Worm (Caenorhabditis elegans): ENCODE measurements around the gene tps-1.

The tps-1 gene

ce11 chrX:17515207-17515902 lies 41.0 kb upstream of the tps-1 start (continued):
- TF ChIP-seq hpl-2 (GFP tag; optimal IDR thresholded peaks at IDR 0.05) = no peak
- TF ChIP-seq hlh-4 (tag; optimal IDR thresholded peaks at IDR 0.05) = no peak
- no peak for TF ChIP-seq ceh-8 (GFP tag; optimal IDR thresholded peaks at IDR 0.05)
- no peak for TF ChIP-seq ets-5 (GFP tag; IDR thresholded peaks at IDR 0.05)
- no peak for TF ChIP-seq isw-1 (GFP tag; IDR thresholded peaks at IDR 0.05)
- TF ChIP-seq vab-15 (tag; optimal IDR thresholded peaks at IDR 0.05) = no peak
- TF ChIP-seq efl-1 (optimal IDR thresholded peaks at IDR 0.05) = no peak
- no peak for TF ChIP-seq efl-1 (GFP tag; optimal IDR thresholded peaks at IDR 0.05 in 1 of 2)
- no peak for TF ChIP-seq zag-1 (tag; optimal IDR thresholded peaks at IDR 0.05)
- no peak for TF ChIP-seq C04F5.9 (tag; optimal IDR thresholded peaks at IDR 0.05)
- TF ChIP-seq nhr-47 (tag; optimal IDR thresholded peaks at IDR 0.05) = peak; percentile 12
- TF ChIP-seq snu-23 (GFP tag; optimal IDR thresholded peaks at IDR 0.05) = peak; percentile 20
- TF ChIP-seq nhr-85 (tag) = peak; percentile 65
- TF ChIP-seq elt-3 (tag; optimal IDR thresholded peaks at IDR 0.05) = peak in 1 of 6 experiments; percentile 63
- TF ChIP-seq lin-39 (tag; optimal IDR thresholded peaks at IDR 0.05) = no peak
- peak; percentile 2 for TF ChIP-seq tbx-2 (tag; optimal IDR thresholded peaks at IDR 0.05)
- peak; percentile 26 for TF ChIP-seq nhr-71 (tag; optimal IDR thresholded peaks at IDR 0.05)
- no peak for TF ChIP-seq pqm-1 (tag; optimal IDR thresholded peaks at IDR 0.05)
- no peak for TF ChIP-seq lsy-2 (tag; optimal IDR thresholded peaks at IDR 0.05)
- no peak for TF ChIP-seq C16A3.4 (tag; optimal IDR thresholded peaks at IDR 0.05)
- no peak for TF ChIP-seq lin-35 (GFP tag; optimal IDR thresholded peaks at IDR 0.05)
- peak in 1 of 2 experiments; percentile 21 for TF ChIP-seq mdl-1 (tag; optimal IDR thresholded peaks at IDR 0.05)
- no peak for TF ChIP-seq hlh-17 (GFP tag; optimal IDR thresholded peaks at IDR 0.05; ENCODE audit: borderline replicate concordance)
- TF ChIP-seq sox-4 (tag; optimal IDR thresholded peaks at IDR 0.05) = no peak
- no peak for TF ChIP-seq lin-13 (GFP tag; optimal IDR thresholded peaks at IDR 0.05)
- TF ChIP-seq tlp-1 (tag; optimal IDR thresholded peaks at IDR 0.05) = no peak
- TF ChIP-seq aly-2 (tag; optimal IDR thresholded peaks at IDR 0.05) = no peak
- TF ChIP-seq grh-1 (GFP tag; IDR thresholded peaks at IDR 0.05) = no peak
- no peak for TF ChIP-seq fkh-4 (tag; optimal IDR thresholded peaks at IDR 0.05; ENCODE audit: borderline replicate concordance)
- TF ChIP-seq unc-86 (tag; optimal IDR thresholded peaks at IDR 0.05) = no peak
- no peak for TF ChIP-seq snpc-4 (tag; optimal IDR thresholded peaks at IDR 0.05)
- TF ChIP-seq unc-98 (GFP tag; IDR thresholded peaks at IDR 0.05) = no peak
- TF ChIP-seq fos-1 (tag; optimal IDR thresholded peaks at IDR 0.05) = no peak

ce11 chrX:17514422-17514821 lies 40.1 kb upstream of the tps-1 start:
- no peak for TF ChIP-seq efl-3 (GFP tag; optimal IDR thresholded peaks at IDR 0.05)
- TF ChIP-seq nhr-85 (tag) = no peak
- no peak for TF ChIP-seq C04F5.9 (tag; optimal IDR thresholded peaks at IDR 0.05)
- no peak for TF ChIP-seq mdl-1 (tag; optimal IDR thresholded peaks at IDR 0.05)
- TF ChIP-seq nhr-11 (tag; optimal IDR thresholded peaks at IDR 0.05) = no peak
- TF ChIP-seq lin-14 (GFP tag; optimal IDR thresholded peaks at IDR 0.05) = peak; percentile 27
- TF ChIP-seq skn-1 (tag; optimal IDR thresholded peaks at IDR 0.05) = peak; percentile 13
- no peak for TF ChIP-seq irx-1 (tag; optimal IDR thresholded peaks at IDR 0.05)
- TF ChIP-seq hlh-17 (GFP tag; optimal IDR thresholded peaks at IDR 0.05; ENCODE audit: borderline replicate concordance) = no peak
- TF ChIP-seq xbp-1 (tag; optimal IDR thresholded peaks at IDR 0.05) = no peak
- no peak for TF ChIP-seq unc-86 (tag; optimal IDR thresholded peaks at IDR 0.05)
- peak; percentile 5 for TF ChIP-seq nhr-77 (tag; optimal IDR thresholded peaks at IDR 0.05)
- TF ChIP-seq snu-23 (GFP tag; optimal IDR thresholded peaks at IDR 0.05) = no peak
- no peak for TF ChIP-seq ces-1 (GFP tag; optimal IDR thresholded peaks at IDR 0.05)
- no peak for TF ChIP-seq swsn-7 (tag; optimal IDR thresholded peaks at IDR 0.05)
- no peak for TF ChIP-seq mef-2 (tag; optimal IDR thresholded peaks at IDR 0.05)
- no peak for TF ChIP-seq aly-2 (tag; optimal IDR thresholded peaks at IDR 0.05)
- TF ChIP-seq nhr-71 (tag; optimal IDR thresholded peaks at IDR 0.05) = no peak
- no peak for TF ChIP-seq ztf-4 (tag; optimal IDR thresholded peaks at IDR 0.05)
- TF ChIP-seq ceh-88 (GFP tag; IDR thresholded peaks at IDR 0.05) = no peak
- no peak for TF ChIP-seq blmp-1 (tag; optimal IDR thresholded peaks at IDR 0.05)
- TF ChIP-seq dsc-1 (tag; optimal IDR thresholded peaks at IDR 0.05) = no peak
- TF ChIP-seq elt-2 (tag; optimal IDR thresholded peaks at IDR 0.05) = no peak
- no peak for TF ChIP-seq sup-37 (GFP tag; optimal IDR thresholded peaks at IDR 0.05)
- TF ChIP-seq hlh-4 (tag; optimal IDR thresholded peaks at IDR 0.05) = no peak
- TF ChIP-seq grh-1 (GFP tag; IDR thresholded peaks at IDR 0.05) = no peak
- TF ChIP-seq lin-35 (GFP tag; optimal IDR thresholded peaks at IDR 0.05) = no peak
- TF ChIP-seq pax-3 (tag; optimal IDR thresholded peaks at IDR 0.05) = no peak
- TF ChIP-seq nhr-90 (tag; optimal IDR thresholded peaks at IDR 0.05; ENCODE audit: poor library complexity) = no peak
- peak; percentile 1 for TF ChIP-seq fkh-8 (tag; optimal IDR thresholded peaks at IDR 0.05)

All from whole organism, L1 larva.